Fruit fly (Drosophila melanogaster): ENCODE data around the gene CG9192.
A peak's percentile ranks its signal among the peaks of the same experiment; 100 is the strongest.

Gene CG9192

DNA sequence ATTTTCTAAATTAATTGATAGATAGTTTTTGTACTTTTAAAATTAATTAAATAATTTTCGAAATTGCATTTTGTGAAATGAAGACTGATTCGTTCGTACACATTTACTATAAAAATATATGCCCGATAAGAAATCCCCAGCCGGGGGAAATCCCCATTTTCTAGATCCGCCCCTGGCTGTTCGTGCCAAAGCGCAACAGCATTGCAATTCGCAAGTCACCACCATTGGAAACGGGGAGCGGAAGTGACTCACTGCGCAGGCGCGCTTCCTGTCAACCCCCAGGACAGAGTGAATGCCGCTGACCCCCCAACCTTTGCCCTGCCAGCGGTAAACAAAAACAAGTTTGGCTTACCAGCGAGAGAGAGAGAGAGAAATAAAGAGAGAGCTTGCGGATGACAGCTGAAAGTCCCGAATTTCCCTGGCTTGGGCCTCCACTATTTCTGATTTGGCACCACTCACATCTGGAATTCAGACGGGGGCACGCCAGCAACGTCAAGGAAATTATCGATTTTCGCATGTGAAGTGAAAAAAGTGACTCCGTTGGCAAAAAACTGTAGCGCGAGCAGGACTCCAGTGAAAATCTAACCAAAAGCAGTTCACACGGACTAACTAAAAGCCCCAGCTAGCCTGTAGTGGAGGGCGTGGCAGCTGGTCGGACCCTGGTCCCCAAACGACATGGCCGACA is 42.1 kb downstream of the CG9192 start, which contains the start of gene Aplip1 (continued):
- TF ChIP-seq prd (optimal IDR thresholded peaks at IDR 0.05), result no peak
- TF ChIP-seq prd (GFP tag; IDR thresholded peaks at IDR 0.05), result 0 out of 3 replicates have a peak, but pooled peaks have one; percentile 32
- TF ChIP-seq ewg (GFP tag; optimal IDR thresholded peaks at IDR 0.05), result peak; percentile 96
- 0 out of 3 replicates have a peak, but pooled peaks have one; percentile 61 for TF ChIP-seq CG11456 (GFP tag; IDR thresholded peaks at IDR 0.05)
- 0 out of 3 replicates have a peak, but pooled peaks have one; percentile 15 for TF ChIP-seq CG11695 (GFP tag; IDR thresholded peaks at IDR 0.05)
- TF ChIP-seq CG2116 (GFP tag; optimal IDR thresholded peaks at IDR 0.05), result no peak
- TF ChIP-seq Trl (optimal IDR thresholded peaks at IDR 0.05), result peak; percentile 47 to 55
- TF ChIP-seq Trl (GFP tag; optimal IDR thresholded peaks at IDR 0.05), result no peak
- peak; percentile 14 for TF ChIP-seq pzg (GFP tag; optimal IDR thresholded peaks at IDR 0.05)
- TF ChIP-seq CG9932 (GFP tag; IDR thresholded peaks at IDR 0.05), result peak; percentile 28; the same call in 1 of the 2 replicates
- TF ChIP-seq CG12071 (GFP tag; optimal IDR thresholded peaks at IDR 0.05), result peak; percentile 12
- TF ChIP-seq mam (GFP tag; optimal IDR thresholded peaks at IDR 0.05), result peak; percentile 50
- TF ChIP-seq Mad (GFP tag; optimal IDR thresholded peaks at IDR 0.05), result no peak
- no peak for TF ChIP-seq ind (GFP tag; optimal IDR thresholded peaks at IDR 0.05)
- TF ChIP-seq CG17568 (GFP tag; optimal IDR thresholded peaks at IDR 0.05), result no peak
- no peak for TF ChIP-seq CG11398 (GFP tag; optimal IDR thresholded peaks at IDR 0.05)
- TF ChIP-seq sug (tag; optimal IDR thresholded peaks at IDR 0.05), result no peak
- TF ChIP-seq TFAM (GFP tag; optimal IDR thresholded peaks at IDR 0.05), result no peak
- TF ChIP-seq row (GFP tag; IDR thresholded peaks at IDR 0.05), result peak; percentile 22; the same call in 1 of the 3 replicates
- no peak for TF ChIP-seq HLH54F (GFP tag; optimal IDR thresholded peaks at IDR 0.05)
- TF ChIP-seq NFAT (GFP tag; IDR thresholded peaks at IDR 0.05), result 0 out of 2 replicates have a peak, but pooled peaks have one; percentile 33
- peak; percentile 46 for TF ChIP-seq nerfin-1 (tag; optimal IDR thresholded peaks at IDR 0.05)
- TF ChIP-seq Ets65A (GFP tag), result peak; percentile 75
- TF ChIP-seq Awh (GFP tag; IDR thresholded peaks at IDR 0.05), result no peak
- TF ChIP-seq MESR4 (GFP tag; optimal IDR thresholded peaks at IDR 0.05), result peak; percentile 2
- no peak for TF ChIP-seq CG13123 (GFP tag; optimal IDR thresholded peaks at IDR 0.05)
- no peak for TF ChIP-seq CG10979 (tag; optimal IDR thresholded peaks at IDR 0.05)
- no peak for TF ChIP-seq CG4617 (GFP tag; optimal IDR thresholded peaks at IDR 0.05; ENCODE audit: borderline replicate concordance)
- TF ChIP-seq E2f1 (GFP tag; IDR thresholded peaks at IDR 0.05), result peak; percentile 21; the same call in 1 of the 2 replicates
- TF ChIP-seq CG42726 (GFP tag; IDR thresholded peaks at IDR 0.05; ENCODE audit: partially characterized antibody), result no peak
- TF ChIP-seq CG10654 (GFP tag; optimal IDR thresholded peaks at IDR 0.05), result no peak
- TF ChIP-seq Med (GFP tag), result peak; percentile 82

DNA sequence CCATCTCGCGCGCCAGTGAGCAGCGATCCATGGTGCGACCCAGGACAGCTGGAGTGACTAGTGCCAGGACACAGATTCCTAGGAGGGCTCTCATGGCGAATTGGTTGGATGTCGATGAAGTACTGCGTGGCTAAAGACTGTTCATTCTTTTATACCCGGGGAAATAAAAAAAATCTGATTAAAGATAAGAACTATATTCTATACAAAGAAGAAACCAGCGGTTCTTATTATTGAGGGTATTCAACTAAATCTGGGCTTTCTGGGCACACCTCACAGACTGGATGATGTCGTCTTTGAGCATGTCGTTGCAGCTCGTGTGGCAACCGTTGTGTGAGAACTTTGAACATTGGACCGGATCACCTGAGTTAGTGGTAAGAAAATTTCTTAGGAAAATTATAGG is 42.9 kb downstream of the CG9192 start, which contains the start of gene LysX:
Gene LysX (minus strand): TSS at position 101 of the 400 bp plus-strand sequence.
- TF ChIP-seq E2f2 (GFP tag; IDR thresholded peaks at IDR 0.05) (no peak), CG31365 (tag; optimal IDR thresholded peaks at IDR 0.05) (no peak), gsb (GFP tag; IDR thresholded peaks at IDR 0.05) (no peak), hb (GFP tag; IDR thresholded peaks at IDR 0.05; ENCODE audit: partially characterized antibody) (0 out of 3 replicates have a peak, but pooled peaks have one; percentile 41)

DNA sequence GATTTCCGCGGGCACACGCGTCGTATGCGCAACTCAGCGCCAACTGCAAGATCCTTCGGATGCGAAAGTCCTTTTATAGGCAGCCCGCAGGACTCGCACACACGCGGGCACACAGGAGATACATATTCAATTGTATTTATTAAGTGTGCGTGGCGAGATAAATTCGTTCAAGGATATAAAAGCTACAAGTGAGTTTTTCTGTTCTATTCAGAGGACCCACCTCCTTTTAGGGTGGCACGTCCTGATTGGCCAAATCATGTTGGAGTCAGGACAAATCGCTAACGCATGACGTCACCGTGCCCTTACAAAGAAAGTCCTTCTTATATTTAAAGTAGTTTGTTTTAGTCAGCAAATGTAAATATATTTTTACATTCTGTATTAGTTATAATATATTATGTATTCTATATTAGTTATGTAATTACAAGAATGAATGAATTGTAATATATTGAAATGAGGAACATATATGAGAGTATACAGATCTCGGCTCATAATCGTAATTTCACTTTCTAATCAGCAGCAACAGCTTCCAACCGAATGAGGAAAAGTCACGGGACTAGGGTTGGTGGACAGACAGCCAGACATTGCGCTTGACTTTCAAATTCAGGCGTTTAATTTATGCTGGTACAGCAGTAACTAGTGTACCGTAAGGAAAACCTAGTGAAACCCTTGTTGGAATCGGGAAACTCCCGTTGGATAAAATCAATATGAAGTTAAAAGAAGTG is 44.8 kb downstream of the CG9192 start, which contains the start of gene Trhn:
Gene Trhn (minus strand): TSS at position 51 of the 722 bp plus-strand sequence.
- TF ChIP-seq ato (GFP tag; IDR thresholded peaks at IDR 0.05; ENCODE audit: partially characterized antibody), result no peak
- no peak for TF ChIP-seq run (tag; optimal IDR thresholded peaks at IDR 0.05)
- TF ChIP-seq Xrp1 (GFP tag; IDR thresholded peaks at IDR 0.05), result no peak
- TF ChIP-seq D19A (tag; optimal IDR thresholded peaks at IDR 0.05), result peak; percentile 76
- TF ChIP-seq CG12071 (GFP tag; optimal IDR thresholded peaks at IDR 0.05), result no peak
- TF ChIP-seq insv (GFP tag; optimal IDR thresholded peaks at IDR 0.05), result no peak
- no peak for TF ChIP-seq HmgD (GFP tag; optimal IDR thresholded peaks at IDR 0.05)
- TF ChIP-seq pan (optimal IDR thresholded peaks at IDR 0.05), result no peak
- peak in 1 of 2 experiments; percentile 15 for TF ChIP-seq pan (GFP tag; optimal IDR thresholded peaks at IDR 0.05 in 1 of 2, IDR thresholded peaks at IDR 0.05 in 1 of 2)
- no peak for TF ChIP-seq sens-2 (GFP tag; IDR thresholded peaks at IDR 0.05)
- TF ChIP-seq CG30403 (GFP tag; optimal IDR thresholded peaks at IDR 0.05), result no peak
- TF ChIP-seq Elba2 (GFP tag; optimal IDR thresholded peaks at IDR 0.05), result no peak
- peak; percentile 21; the same call in 1 of the 2 replicates for TF ChIP-seq vvl (GFP tag; IDR thresholded peaks at IDR 0.05)
- no peak for TF ChIP-seq Hr78 (GFP tag; optimal IDR thresholded peaks at IDR 0.05)

Measured in whole organism, embryonic.